Worm (Caenorhabditis elegans): ENCODE data around the gene Y75B7AL.2.

DNA sequence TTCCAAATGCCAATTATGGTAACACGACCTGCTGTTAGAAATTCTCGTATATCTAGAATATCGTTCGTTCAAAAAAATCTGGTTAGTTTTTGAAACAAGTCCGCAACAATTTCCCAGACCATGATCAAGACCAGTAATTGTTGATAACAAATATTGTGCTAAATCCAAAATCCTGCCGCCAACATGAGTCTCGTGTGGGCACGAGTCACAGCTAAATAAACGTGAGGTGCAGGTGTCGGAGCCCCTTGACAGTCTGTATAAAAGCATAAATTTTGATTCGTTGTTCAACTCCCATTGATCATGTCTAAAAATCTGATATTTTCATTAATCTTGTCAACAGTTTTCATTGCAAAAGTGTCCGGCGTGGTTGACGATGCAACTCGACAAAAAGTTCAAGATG, 43.1 kb downstream of the Y75B7AL.2 start, which contains the start of gene F16B3.2:
- TF ChIP-seq ama-1 (optimal IDR thresholded peaks at IDR 0.05), result no peak
- TF ChIP-seq tra-4 (tag; optimal IDR thresholded peaks at IDR 0.05), result no peak
- TF ChIP-seq tbx-37 (GFP tag; conservative IDR thresholded peaks at IDR 0.05), result no peak
- no peak for TF ChIP-seq hmg-4 (GFP tag; optimal IDR thresholded peaks at IDR 0.05)
- TF ChIP-seq flt-1 (GFP tag; IDR thresholded peaks at IDR 0.05), result no peak
- no peak for TF ChIP-seq ceh-36 (tag; optimal IDR thresholded peaks at IDR 0.05)
- TF ChIP-seq aly-1 (tag; optimal IDR thresholded peaks at IDR 0.05), result no peak
- TF ChIP-seq scrt-1 (GFP tag; IDR thresholded peaks at IDR 0.05), result no peak
- TF ChIP-seq hmbx-1 (tag; optimal IDR thresholded peaks at IDR 0.05), result no peak
- TF ChIP-seq ceh-13 (GFP tag; optimal IDR thresholded peaks at IDR 0.05), result no peak
- TF ChIP-seq hnd-1 (tag; optimal IDR thresholded peaks at IDR 0.05), result no peak
- TF ChIP-seq sea-1 (GFP tag; conservative IDR thresholded peaks at IDR 0.05), result no peak
